Fruit fly (Drosophila melanogaster) whole organism, embryonic: ENCODE data around the gene GluRIIE.
A peak's percentile ranks its signal among the peaks of the same experiment; 100 is the strongest.

Experiments used
- Bgb ChIP-seq: fragments of 200-800 bp; sonication (Bioruptor generic); IDR thresholded peaks from 2 replicates; pipeline ENCODE4 v1.3.6; 2022; ENCODE audit warnings: missing biosample characterization, missing genetic modification characterization; ENCODE audit not compliant: partially characterized antibody
- BtbVII ChIP-seq: fragments of 200-800 bp; sonication (Bioruptor generic); optimal IDR thresholded peaks from 3 replicates; lab custom pipeline; 2017; ENCODE audit warnings: missing biosample characterization, mild to moderate bottlenecking, missing genetic modification characterization
- CG12236 ChIP-seq: fragments of 200-800 bp; sonication (Bioruptor generic); optimal IDR thresholded peaks from 2 replicates; lab custom pipeline; 2016; ENCODE audit warnings: missing biosample characterization, missing genetic modification characterization
- CG13287 ChIP-seq: fragments of 200-800 bp; sonication (Bioruptor generic); IDR thresholded peaks from 2 replicates; pipeline ENCODE4 v1.3.6; 2022; ENCODE audit warnings: missing biosample characterization, missing genetic modification characterization; ENCODE audit not compliant: partially characterized antibody
- CG13424 ChIP-seq: fragments of 200-800 bp; sonication (Bioruptor generic); optimal IDR thresholded peaks from 2 replicates; lab custom pipeline; 2019; ENCODE audit warnings: missing biosample characterization, mild to moderate bottlenecking, missing genetic modification characterization, moderate library complexity
- CG15514 ChIP-seq: fragments of 200-800 bp; sonication (Bioruptor generic); optimal IDR thresholded peaks from 3 replicates; lab custom pipeline; 2017; ENCODE audit warnings: missing biosample characterization, missing genetic modification characterization, mild to moderate bottlenecking, moderate library complexity, missing genetic modification reagents
- CG16779 ChIP-seq: fragments of 200-800 bp; sonication (Bioruptor generic); IDR thresholded peaks from 2 replicates; pipeline ENCODE4 v1.3.6; 2022; ENCODE audit warnings: missing biosample characterization, missing genetic modification characterization
- CG17568 ChIP-seq: fragments of 200-800 bp; sonication (Bioruptor generic); optimal IDR thresholded peaks from 2 replicates; lab custom pipeline; 2018; ENCODE audit warnings: missing biosample characterization, mild to moderate bottlenecking, missing genetic modification characterization, moderate library complexity
- CG17612 ChIP-seq: fragments of 200-800 bp; sonication (Bioruptor generic); IDR thresholded peaks from 2 replicates; pipeline ENCODE4 v1.3.6; 2022; ENCODE audit warnings: missing biosample characterization, missing genetic modification characterization
- CG18476 ChIP-seq: fragments of 200-800 bp; sonication (Bioruptor generic); optimal IDR thresholded peaks from 2 replicates; lab custom pipeline; 2016; ENCODE audit warnings: missing biosample characterization, mild to moderate bottlenecking, missing genetic modification characterization
- CG3065 ChIP-seq: fragments of 200-800 bp; sonication (Bioruptor generic); optimal IDR thresholded peaks from 2 replicates; lab custom pipeline; 2016; ENCODE audit warnings: missing biosample characterization, missing genetic modification characterization
- CG33557 ChIP-seq: fragments of 200-800 bp; sonication (Bioruptor generic); optimal IDR thresholded peaks from 2 replicates; lab custom pipeline; 2019; ENCODE audit warnings: missing biosample characterization, mild to moderate bottlenecking, missing genetic modification characterization, moderate library complexity
- CG3407 ChIP-seq: fragments of 200-800 bp; sonication (Bioruptor generic); optimal IDR thresholded peaks from 2 replicates; lab custom pipeline; 2018; ENCODE audit warnings: missing biosample characterization, mild to moderate bottlenecking, missing genetic modification characterization
- CG4328 ChIP-seq: fragments of 200-800 bp; sonication (Bioruptor generic); optimal IDR thresholded peaks from 3 replicates; lab custom pipeline; 2017; ENCODE audit warnings: missing biosample characterization, missing genetic modification reagents, missing genetic modification characterization
- CG4404 ChIP-seq: fragments of 200-800 bp; sonication (Bioruptor generic); IDR thresholded peaks from 2 replicates; pipeline ENCODE4 v1.3.6; 2022; ENCODE audit warnings: missing biosample characterization, missing genetic modification characterization
- CG6813 ChIP-seq: fragments of 200-800 bp; sonication (Bioruptor generic); optimal IDR thresholded peaks from 2 replicates; lab custom pipeline; 2017; ENCODE audit warnings: missing biosample characterization, missing genetic modification characterization, mild to moderate bottlenecking, moderate library complexity, missing genetic modification reagents
- CG7357 ChIP-seq: fragments of 200-800 bp; sonication (Bioruptor generic); IDR thresholded peaks from 3 replicates; pipeline ENCODE4 v1.3.6; 2022; ENCODE audit warnings: missing biosample characterization, missing genetic modification characterization
- CG7928 ChIP-seq: fragments of 200-800 bp; sonication (Bioruptor generic); optimal IDR thresholded peaks from 2 replicates; lab custom pipeline; 2017; ENCODE audit warnings: missing biosample characterization, mild to moderate bottlenecking, missing genetic modification characterization
- CG9609 ChIP-seq: fragments of 200-800 bp; sonication (Bioruptor generic); optimal IDR thresholded peaks from 3 replicates; lab custom pipeline; 2016; ENCODE audit warnings: missing biosample characterization, missing genetic modification characterization
- Chrac-16 ChIP-seq: fragments of 200-800 bp; sonication (Bioruptor generic); optimal IDR thresholded peaks from 3 replicates; lab custom pipeline; 2016; ENCODE audit warnings: missing biosample characterization, missing genetic modification characterization
- Ets97D ChIP-seq: fragments of 200-800 bp; sonication (Bioruptor generic); optimal IDR thresholded peaks from 3 replicates; lab custom pipeline; 2016; ENCODE audit warnings: missing biosample characterization, missing genetic modification characterization
- Fer1 ChIP-seq: fragments of 200-800 bp; sonication (Bioruptor generic); optimal IDR thresholded peaks from 2 replicates; lab custom pipeline; 2017; ENCODE audit warnings: missing biosample characterization, mild to moderate bottlenecking, missing genetic modification characterization
- GATAe ChIP-seq: fragments of 200-800 bp; sonication (Bioruptor generic); conservative IDR thresholded peaks from 2 replicates; pipeline ENCODE4 v1.3.6; 2022; ENCODE audit warnings: missing biosample characterization, missing genetic modification characterization
- HLHmδ ChIP-seq: fragments of 200-800 bp; sonication (Bioruptor generic); optimal IDR thresholded peaks from 2 replicates; lab custom pipeline; 2018; ENCODE audit warnings: missing biosample characterization, mild to moderate bottlenecking, missing genetic modification characterization, moderate library complexity
- Kr ChIP-seq: fragments of 200-800 bp; sonication (Bioruptor generic); optimal IDR thresholded peaks from 2 replicates; lab custom pipeline; 2017; ENCODE audit warnings: missing biosample characterization, mild to moderate bottlenecking, missing genetic modification characterization
- Lhr ChIP-seq: fragments of 200-800 bp; sonication (Bioruptor generic); optimal IDR thresholded peaks from 3 replicates; lab custom pipeline; 2017; ENCODE audit warnings: mild to moderate bottlenecking, missing biosample characterization, missing genetic modification reagents, missing genetic modification characterization
- Max ChIP-seq: fragments of 200-800 bp; sonication (Bioruptor generic); optimal IDR thresholded peaks from 2 replicates; lab custom pipeline; 2016; ENCODE audit warnings: missing biosample characterization, mild to moderate bottlenecking, missing genetic modification characterization
- Myb ChIP-seq: fragments of 200-800 bp; sonication (Bioruptor generic); optimal IDR thresholded peaks from 2 replicates; lab custom pipeline; 2016; ENCODE audit warnings: missing biosample characterization, missing genetic modification characterization
- Opbp ChIP-seq: fragments of 200-800 bp; sonication (Bioruptor generic); IDR thresholded peaks from 3 replicates; pipeline ENCODE4 v1.3.6; 2022; ENCODE audit warnings: missing biosample characterization, missing genetic modification characterization; ENCODE audit not compliant: partially characterized antibody
- Ptx1 ChIP-seq: fragments of 200-800 bp; sonication (Bioruptor generic); IDR thresholded peaks from 2 replicates; pipeline ENCODE4 v1.3.6; 2022; ENCODE audit warnings: missing biosample characterization, missing genetic modification characterization
- TFAM ChIP-seq: fragments of 200-800 bp; sonication (Bioruptor generic); optimal IDR thresholded peaks from 2 replicates; lab custom pipeline; 2017; ENCODE audit warnings: missing biosample characterization, missing genetic modification characterization, inconsistent platforms
- ara ChIP-seq: fragments of 200-800 bp; sonication (Bioruptor generic); IDR thresholded peaks from 2 replicates; pipeline ENCODE4 v1.3.6; 2022; ENCODE audit warnings: missing biosample characterization, missing genetic modification characterization
- dan ChIP-seq: fragments of 200-800 bp; sonication (Bioruptor generic); IDR thresholded peaks from 2 replicates; pipeline ENCODE4 v1.3.6; 2022; ENCODE audit warnings: missing biosample characterization, missing genetic modification characterization
- grau ChIP-seq: fragments of 200-800 bp; optimal IDR thresholded peaks from 3 replicates; lab custom pipeline; 2019; ENCODE audit warnings: missing biosample characterization, mild to moderate bottlenecking, missing genetic modification characterization, moderate library complexity
- grn ChIP-seq: fragments of 200-800 bp; sonication (Bioruptor generic); optimal IDR thresholded peaks from 3 replicates; lab custom pipeline; 2017; ENCODE audit warnings: missing biosample characterization, missing genetic modification characterization
- gsb-n ChIP-seq: fragments of 200-800 bp; sonication (Bioruptor generic); optimal IDR thresholded peaks from 3 replicates; lab custom pipeline; 2018; ENCODE audit warnings: missing biosample characterization, mild to moderate bottlenecking, missing genetic modification characterization
- ham ChIP-seq: fragments of 200-800 bp; sonication (Bioruptor generic); IDR thresholded peaks from 2 replicates; pipeline ENCODE4 v1.3.6; 2022; ENCODE audit warnings: missing biosample characterization, missing genetic modification characterization
- hbn ChIP-seq: fragments of 200-800 bp; sonication (Bioruptor generic); IDR thresholded peaks from 2 replicates; pipeline ENCODE4 v1.3.6; 2022; ENCODE audit warnings: missing biosample characterization, missing genetic modification characterization; ENCODE audit not compliant: partially characterized antibody
- her ChIP-seq: fragments of 200-800 bp; sonication (Bioruptor generic); optimal IDR thresholded peaks from 2 replicates; lab custom pipeline; 2016; ENCODE audit warnings: missing biosample characterization, missing genetic modification characterization
- inv ChIP-seq: fragments of 200-800 bp; sonication (Bioruptor generic); IDR thresholded peaks from 2 replicates; pipeline ENCODE4 v1.3.6; 2022; ENCODE audit warnings: missing biosample characterization, missing genetic modification characterization; ENCODE audit not compliant: partially characterized antibody
- jigr1 ChIP-seq: fragments of 200-800 bp; sonication (Bioruptor generic); IDR thresholded peaks from 3 replicates; pipeline ENCODE4 v1.3.6; 2022; ENCODE audit warnings: missing biosample characterization, missing genetic modification characterization
- ken ChIP-seq: fragments of 200-800 bp; sonication (Bioruptor generic); IDR thresholded peaks from 3 replicates; pipeline ENCODE4 v1.3.6; 2022; ENCODE audit warnings: missing biosample characterization, missing genetic modification characterization
- lab ChIP-seq: fragments of 200-800 bp; sonication (Bioruptor generic); optimal IDR thresholded peaks from 3 replicates; lab custom pipeline; 2017; ENCODE audit warnings: missing biosample characterization, missing genetic modification characterization, mild to moderate bottlenecking, moderate library complexity, missing genetic modification reagents
- mam ChIP-seq: fragments of 200-800 bp; sonication (Bioruptor generic); optimal IDR thresholded peaks from 3 replicates; lab custom pipeline; 2016; ENCODE audit warnings: missing biosample characterization, missing genetic modification characterization
- sens-2 ChIP-seq: fragments of 200-800 bp; sonication (Bioruptor generic); IDR thresholded peaks from 2 replicates; pipeline ENCODE4 v1.3.6; 2022; ENCODE audit warnings: missing biosample characterization, missing genetic modification characterization
- sna ChIP-seq: fragments of 200-800 bp; sonication (Bioruptor generic); IDR thresholded peaks from 2 replicates; pipeline ENCODE4 v1.3.6; 2022; ENCODE audit warnings: missing biosample characterization, missing genetic modification characterization; ENCODE audit not compliant: partially characterized antibody
- unpg ChIP-seq: fragments of 200-800 bp; sonication (Bioruptor generic); optimal IDR thresholded peaks from 3 replicates; lab custom pipeline; 2018; ENCODE audit warnings: missing biosample characterization, mild to moderate bottlenecking, missing genetic modification characterization, moderate library complexity
- yki ChIP-seq: fragments of >200 bp; optimal IDR thresholded peaks from 3 replicates; lab custom pipeline; 2018

The GluRIIE gene

DNA sequence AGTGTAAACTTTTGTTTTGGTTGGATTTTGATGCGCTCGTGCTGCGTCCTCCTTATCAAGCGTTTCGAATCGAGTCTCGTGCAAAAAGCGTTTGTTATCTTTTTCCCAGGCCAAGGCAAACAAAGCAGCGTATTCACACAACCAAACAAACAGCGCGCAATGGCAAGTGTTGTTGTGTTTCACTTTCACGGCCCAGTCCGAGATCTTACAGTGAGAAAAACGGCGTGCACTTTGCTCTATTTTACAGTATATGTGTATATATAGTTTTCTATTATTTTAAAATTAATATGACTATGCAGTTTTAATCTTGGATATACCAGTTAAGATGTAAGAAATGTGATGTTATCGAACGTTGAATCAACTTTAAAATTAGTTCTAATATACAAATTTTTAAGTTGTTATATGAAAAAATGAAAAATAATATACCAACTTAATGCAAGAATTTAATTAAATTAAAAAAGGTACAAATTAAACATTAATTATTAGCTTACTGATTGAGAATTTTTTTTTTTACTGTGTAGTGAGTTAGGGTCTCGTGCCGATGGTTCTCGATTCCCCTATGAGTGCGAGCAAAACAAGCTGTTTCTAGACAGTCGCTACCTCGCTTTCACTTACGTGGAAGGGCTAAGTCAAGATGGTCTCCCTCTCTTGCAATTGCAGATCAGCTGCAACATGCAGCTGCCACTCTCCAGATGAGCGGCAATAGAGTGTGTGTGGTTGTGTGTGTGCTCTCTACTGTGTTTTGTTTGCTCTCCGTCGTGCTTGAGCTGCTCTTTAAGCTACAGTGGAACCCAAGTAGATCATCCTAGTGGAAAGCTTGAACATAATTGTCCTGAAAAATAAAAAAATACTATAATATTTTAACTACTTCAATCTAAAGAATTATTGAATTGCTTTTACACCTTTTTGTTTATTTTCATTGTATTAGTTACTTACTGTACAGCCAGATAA lies 54.0 kb downstream of the GluRIIE start (continued):
- TF ChIP-seq grau (peak; percentile 93), gsb-n (tag; lab: Kevin White, UChicago) (peak; percentile 98), TFAM (GFP tag; lab: Kevin White, UChicago) (peak; percentile 31), Myb (no peak), her (GFP tag; lab: Kevin White, UChicago) (no peak), CG33557 (GFP tag; lab: Kevin White, UChicago) (peak; percentile 95), ham (GFP tag; lab: Robert Waterston, UW) (no peak), CG17568 (GFP tag; lab: Kevin White, UChicago) (peak; percentile 50), ken (GFP tag; lab: Robert Waterston, UW) (peak; percentile 76), BtbVII (GFP tag; lab: Kevin White, UChicago) (peak; percentile 70), Lhr (GFP tag; lab: Kevin White, UChicago) (peak; percentile 62), mam (GFP tag; lab: Kevin White, UChicago) (no peak), yki (lab: Kevin White, UChicago) (peak; percentile 20), unpg (GFP tag; lab: Kevin White, UChicago) (peak; percentile 94), grn (no peak), Bgb (GFP tag; lab: Robert Waterston, UW) (no peak), sna (GFP tag; lab: Robert Waterston, UW) (no peak), Ptx1 (GFP tag; lab: Robert Waterston, UW) (peak; percentile 89), Opbp (GFP tag; lab: Robert Waterston, UW) (no peak), CG12236 (GFP tag; lab: Kevin White, UChicago) (no peak), CG17612 (GFP tag; lab: Robert Waterston, UW) (peak; percentile 27; the same call in 1 of the 2 replicates), CG4404 (GFP tag; lab: Robert Waterston, UW) (peak; percentile 81), sens-2 (GFP tag; lab: Robert Waterston, UW) (0 out of 2 replicates have a peak, but pooled peaks have one; percentile 5), CG9609 (no peak), CG16779 (GFP tag; lab: Robert Waterston, UW) (no peak), dan (GFP tag; lab: Robert Waterston, UW) (no peak), Max (peak; percentile 79), CG13287 (GFP tag; lab: Robert Waterston, UW) (no peak), CG13424 (tag; lab: Kevin White, UChicago) (peak; percentile 93), CG6813 (GFP tag; lab: Kevin White, UChicago) (peak; percentile 86), GATAe (no peak; the same call in 1 of the 2 replicates), Kr (peak; percentile 93), CG7928 (GFP tag; lab: Kevin White, UChicago) (no peak), ara (peak; percentile 55), CG3065 (GFP tag; lab: Kevin White, UChicago) (peak; percentile 45), Fer1 (GFP tag; lab: Kevin White, UChicago) (peak; percentile 85), CG18476 (peak; percentile 81), HLHmδ (GFP tag; lab: Kevin White, UChicago) (peak; percentile 78), Ets97D (GFP tag; lab: Kevin White, UChicago) (peak; percentile 29), hbn (GFP tag; lab: Robert Waterston, UW) (no peak), CG15514 (peak; percentile 42), inv (GFP tag; lab: Robert Waterston, UW) (no peak), CG7357 (peak; percentile 81), CG3407 (GFP tag; lab: Kevin White, UChicago) (peak; percentile 88), CG4328 (GFP tag; lab: Kevin White, UChicago) (peak; percentile 83), lab (peak; percentile 87), jigr1 (peak; percentile 59; the same call in 1 of the 3 replicates), Chrac-16 (GFP tag; lab: Kevin White, UChicago) (peak; percentile 68)
